Fruit fly (Drosophila melanogaster) whole organism, prepupa: ENCODE measurements around the gene CG14777.

Experiments
- CG3919 ChIP-seq: fragments of 200-800 bp; sonication (Bioruptor generic); optimal IDR thresholded peaks from 3 replicates; lab custom pipeline; 2016; ENCODE audit warnings: missing biosample characterization, missing genetic modification characterization
- CG6163 ChIP-seq: fragments of 200-800 bp; sonication (Bioruptor generic); IDR thresholded peaks from 3 replicates; pipeline ENCODE4 v1.3.6; 2022; ENCODE audit warnings: missing biosample characterization, missing genetic modification characterization
- CG9139 ChIP-seq: fragments of 200-800 bp; sonication (Bioruptor generic); optimal IDR thresholded peaks from 3 replicates; lab custom pipeline; 2017; ENCODE audit warnings: missing biosample characterization, mild to moderate bottlenecking, missing genetic modification characterization
- Gug ChIP-seq: fragments of 200-800 bp; sonication (Bioruptor generic); IDR thresholded peaks from 2 replicates; pipeline ENCODE4 v1.3.6; 2022; ENCODE audit warnings: missing biosample characterization, missing genetic modification characterization
- Hr39 ChIP-seq: fragments of 200-800 bp; sonication (Bioruptor generic); optimal IDR thresholded peaks from 2 replicates; lab custom pipeline; 2016; ENCODE audit warnings: missing biosample characterization, missing genetic modification characterization
- Lpt ChIP-seq: fragments of 200-800 bp; sonication (Bioruptor generic); optimal IDR thresholded peaks from 3 replicates; lab custom pipeline; 2016; ENCODE audit warnings: missing biosample characterization, missing genetic modification characterization
- Smox ChIP-seq: fragments of 200-800 bp; sonication (Bioruptor generic); optimal IDR thresholded peaks from 3 replicates; lab custom pipeline; 2016; ENCODE audit warnings: missing biosample characterization, missing genetic modification characterization
- Sox102F ChIP-seq: fragments of 200-800 bp; sonication (Bioruptor generic); optimal IDR thresholded peaks from 2 replicates; lab custom pipeline; 2016; ENCODE audit warnings: missing biosample characterization, mild to moderate bottlenecking, missing genetic modification characterization
- achi ChIP-seq: fragments of 200-800 bp; sonication (Bioruptor generic); optimal IDR thresholded peaks from 3 replicates; lab custom pipeline; 2016; ENCODE audit warnings: missing biosample characterization, missing genetic modification characterization
- acj6 ChIP-seq: fragments of 200-800 bp; sonication (Bioruptor generic); optimal IDR thresholded peaks from 3 replicates; lab custom pipeline; 2016; ENCODE audit warnings: missing biosample characterization, missing genetic modification characterization
- esn ChIP-seq: fragments of 200-800 bp; sonication (Bioruptor generic); optimal IDR thresholded peaks from 2 replicates; lab custom pipeline; 2016; ENCODE audit warnings: missing biosample characterization, mild to moderate bottlenecking, missing genetic modification characterization, moderate library complexity
- fd59A ChIP-seq: fragments of 200-800 bp; sonication (Bioruptor generic); optimal IDR thresholded peaks from 2 replicates; lab custom pipeline; 2017; ENCODE audit warnings: missing biosample characterization, mild to moderate bottlenecking, missing genetic modification characterization, missing genetic modification reagents
- net ChIP-seq: fragments of 200-800 bp; sonication (Bioruptor generic); optimal IDR thresholded peaks from 3 replicates; lab custom pipeline; 2016; ENCODE audit warnings: missing biosample characterization, missing genetic modification characterization

DNA sequence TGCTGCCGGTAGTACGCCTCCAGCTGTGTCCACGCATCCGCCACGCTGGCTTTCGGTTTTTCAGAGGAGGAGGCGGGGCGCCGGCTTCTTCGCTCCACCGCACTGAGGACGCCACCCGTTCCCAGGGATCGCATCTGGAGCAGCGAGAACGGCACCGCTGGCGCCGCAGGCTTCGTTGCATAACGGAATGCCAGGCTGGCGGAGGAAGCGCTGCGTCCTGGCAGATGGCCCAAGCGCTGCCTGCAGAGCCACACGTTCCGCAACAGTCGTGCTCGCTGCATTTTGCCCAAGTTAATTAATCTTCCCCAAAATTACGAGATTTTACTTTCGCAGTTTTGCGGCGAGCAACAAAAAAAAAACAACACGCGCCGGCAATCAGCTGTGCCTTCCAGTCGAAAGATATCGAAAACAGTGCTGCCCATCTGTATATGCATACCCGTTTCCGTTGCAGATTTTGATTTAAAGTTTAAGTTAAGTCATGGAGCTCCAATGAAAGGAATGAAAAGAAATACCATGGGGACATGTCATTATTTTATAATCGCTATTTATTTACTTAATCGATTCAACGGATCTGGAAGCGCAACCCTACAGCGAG, 5.6 kb upstream of the CG14777 start, which contains the start of gene Lrpprc2:
- TF ChIP-seq Hr39 (GFP tag; lab: Kevin White, UChicago) (no peak), CG9139 (no peak), acj6 (GFP tag; lab: Kevin White, UChicago) (no peak), esn (GFP tag; lab: Kevin White, UChicago) (no peak), CG6163 (GFP tag; lab: Robert Waterston, UW) (no peak), Gug (GFP tag; lab: Robert Waterston, UW) (no peak), achi (no peak), CG3919 (no peak), net (GFP tag; lab: Kevin White, UChicago) (no peak), fd59A (GFP tag; lab: Kevin White, UChicago) (no peak), Sox102F (no peak), Lpt (GFP tag; lab: Kevin White, UChicago) (no peak), Smox (GFP tag; lab: Kevin White, UChicago) (no peak)
